Worm (Caenorhabditis elegans): ENCODE results near the gene Y41D4A.3.

DNA sequence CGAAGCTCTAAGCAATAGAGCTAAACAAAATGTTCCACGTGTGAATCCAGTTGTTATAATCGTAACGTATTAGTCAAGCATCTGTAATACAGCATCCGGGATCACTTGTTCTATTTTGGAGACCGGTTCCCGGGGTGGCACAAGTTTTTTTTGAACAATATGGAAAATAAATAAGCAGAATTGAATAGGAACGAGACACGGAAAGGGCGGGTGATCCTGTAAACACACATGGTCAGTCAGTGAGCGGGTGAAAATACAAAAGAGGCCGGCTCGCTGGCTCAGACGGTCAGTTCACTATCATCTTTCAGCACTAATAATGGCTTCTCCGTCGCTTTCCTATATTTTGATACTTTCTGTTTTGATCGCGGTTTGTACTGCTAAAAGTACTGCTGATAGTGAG is 27.7 kb upstream of the Y41D4A.3 start, which contains the start of gene K08D12.8:
- no peak for TF ChIP-seq ama-1 (optimal IDR thresholded peaks at IDR 0.05)
- TF ChIP-seq pes-1 (GFP tag; IDR thresholded peaks at IDR 0.05), result no peak
- TF ChIP-seq tbx-37 (GFP tag; conservative IDR thresholded peaks at IDR 0.05), result no peak
- TF ChIP-seq ceh-36 (tag; optimal IDR thresholded peaks at IDR 0.05), result no peak
- no peak for TF ChIP-seq tbx-11 (GFP tag; IDR thresholded peaks at IDR 0.05)
- TF ChIP-seq flt-1 (GFP tag; IDR thresholded peaks at IDR 0.05), result no peak
- no peak for TF ChIP-seq hmg-4 (GFP tag; optimal IDR thresholded peaks at IDR 0.05)
- no peak for TF ChIP-seq scrt-1 (GFP tag; IDR thresholded peaks at IDR 0.05)
- TF ChIP-seq F13C5.2 (tag; optimal IDR thresholded peaks at IDR 0.05), result no peak
- no peak for TF ChIP-seq hnd-1 (tag; optimal IDR thresholded peaks at IDR 0.05)
